Fruit fly (Drosophila melanogaster) whole organism, embryonic: ENCODE measurements around the gene Ublcp1.

Experiments used
- Abd-B ChIP-seq: fragments of 200-800 bp; sonication (Bioruptor generic); optimal IDR thresholded peaks from 2 replicates; lab custom pipeline; 2018; ENCODE audit warnings: missing biosample characterization, mild to moderate bottlenecking, missing genetic modification characterization, moderate library complexity
- Aef1 ChIP-seq: fragments of 200-800 bp; sonication (Bioruptor generic); IDR thresholded peaks from 3 replicates; pipeline ENCODE4 v1.3.6; 2022; ENCODE audit warnings: missing biosample characterization, missing genetic modification characterization
- BtbVII ChIP-seq: fragments of 200-800 bp; sonication (Bioruptor generic); optimal IDR thresholded peaks from 3 replicates; lab custom pipeline; 2017; ENCODE audit warnings: missing biosample characterization, mild to moderate bottlenecking, missing genetic modification characterization
- C15 ChIP-seq: fragments of 200-800 bp; sonication (Bioruptor generic); IDR thresholded peaks from 3 replicates; pipeline ENCODE4 v1.3.6; 2022; ENCODE audit warnings: missing biosample characterization, missing genetic modification characterization
- CG13123 ChIP-seq: fragments of 200-800 bp; sonication (Bioruptor generic); optimal IDR thresholded peaks from 2 replicates; lab custom pipeline; 2016; ENCODE audit warnings: missing biosample characterization, missing genetic modification characterization
- CG1529 ChIP-seq: fragments of 200-800 bp; sonication (Bioruptor generic); optimal IDR thresholded peaks from 3 replicates; lab custom pipeline; 2018; ENCODE audit warnings: missing biosample characterization, missing genetic modification characterization
- CG17359 ChIP-seq: fragments of 200-800 bp; sonication (Bioruptor generic); optimal IDR thresholded peaks from 3 replicates; lab custom pipeline; 2018; ENCODE audit warnings: missing biosample characterization, mild to moderate bottlenecking, missing genetic modification characterization, moderate library complexity
- CG17829 ChIP-seq: fragments of 200-800 bp; optimal IDR thresholded peaks from 2 replicates; lab custom pipeline; 2019; ENCODE audit warnings: missing biosample characterization, mild to moderate bottlenecking, missing genetic modification characterization, moderate library complexity
- CG18619 ChIP-seq: fragments of 200-800 bp; sonication (Bioruptor generic); optimal IDR thresholded peaks from 3 replicates; lab custom pipeline; 2017; ENCODE audit warnings: missing biosample characterization, mild to moderate bottlenecking, missing genetic modification characterization
- CG30403 ChIP-seq: fragments of 200-800 bp; sonication (Bioruptor generic); optimal IDR thresholded peaks from 3 replicates; lab custom pipeline; 2016; ENCODE audit warnings: missing biosample characterization, missing genetic modification characterization
- CG30431 ChIP-seq: fragments of 200-800 bp; sonication (Bioruptor generic); optimal IDR thresholded peaks from 2 replicates; lab custom pipeline; 2017; ENCODE audit warnings: missing biosample characterization, missing genetic modification characterization
- CG31441 ChIP-seq: fragments of 200-800 bp; sonication (Bioruptor generic); IDR thresholded peaks from 2 replicates; pipeline ENCODE4 v1.3.6; 2022; ENCODE audit warnings: missing biosample characterization, missing genetic modification characterization
- CG3726 ChIP-seq: fragments of 200-800 bp; sonication (Bioruptor generic); IDR thresholded peaks from 3 replicates; pipeline ENCODE4, ENCODE4 v1.3.6; 2022; ENCODE audit warnings: missing biosample characterization, missing genetic modification characterization
- CG4820 ChIP-seq: fragments of 200-800 bp; sonication (Bioruptor generic); optimal IDR thresholded peaks from 3 replicates; lab custom pipeline; 2016; ENCODE audit warnings: missing biosample characterization, missing genetic modification characterization
- CG4854 ChIP-seq: fragments of 200-800 bp; sonication (Bioruptor generic); optimal IDR thresholded peaks from 2 replicates; lab custom pipeline; 2016; ENCODE audit warnings: missing biosample characterization, missing genetic modification characterization, inconsistent platforms
- CG7987 ChIP-seq: fragments of 200-800 bp; sonication (Bioruptor generic); optimal IDR thresholded peaks from 2 replicates; lab custom pipeline; 2018; ENCODE audit warnings: missing biosample characterization, mild to moderate bottlenecking, missing genetic modification characterization, moderate library complexity
- CG8478 ChIP-seq: fragments of >200 bp; optimal IDR thresholded peaks from 2 replicates; lab custom pipeline; 2018
- CG9609 ChIP-seq: fragments of 200-800 bp; sonication (Bioruptor generic); optimal IDR thresholded peaks from 3 replicates; lab custom pipeline; 2016; ENCODE audit warnings: missing biosample characterization, missing genetic modification characterization
- CG9876 ChIP-seq: fragments of 200-800 bp; sonication (Bioruptor generic); optimal IDR thresholded peaks from 2 replicates; lab custom pipeline; 2016; ENCODE audit warnings: missing biosample characterization, missing genetic modification characterization
- CrebB ChIP-seq: fragments of 200-800 bp; sonication (Bioruptor generic); optimal IDR thresholded peaks from 3 replicates; lab custom pipeline; 2018; ENCODE audit warnings: missing biosample characterization, mild to moderate bottlenecking, missing genetic modification characterization
- Hr51 ChIP-seq, 2 experiments: fragments of 200-800 bp; sonication (Bioruptor generic); optimal IDR thresholded peaks; 2 replicates in 1 of 2; 3 replicates in 1 of 2; lab custom pipeline; 2016 to 2018; ENCODE audit warnings: missing biosample characterization in 2 of 2, missing genetic modification characterization in 2 of 2, mild to moderate bottlenecking in 1 of 2, moderate library complexity in 1 of 2
- Mad ChIP-seq: fragments of 200-800 bp; sonication (Bioruptor generic); optimal IDR thresholded peaks from 2 replicates; lab custom pipeline; 2016; ENCODE audit warnings: missing biosample characterization, missing genetic modification characterization
- Max ChIP-seq: fragments of 200-800 bp; sonication (Bioruptor generic); optimal IDR thresholded peaks from 2 replicates; lab custom pipeline; 2016; ENCODE audit warnings: missing biosample characterization, mild to moderate bottlenecking, missing genetic modification characterization
- Nf-YB ChIP-seq: fragments of 200-800 bp; sonication (Bioruptor generic); optimal IDR thresholded peaks from 3 replicates; lab custom pipeline; 2019; ENCODE audit warnings: missing biosample characterization, mild to moderate bottlenecking, missing genetic modification characterization, moderate library complexity
- Ravus ChIP-seq: fragments of 200-800 bp; sonication (Bioruptor generic); IDR thresholded peaks from 2 replicates; pipeline ENCODE4 v1.3.6; 2022; ENCODE audit warnings: missing biosample characterization, missing genetic modification characterization
- Side ChIP-seq: fragments of 200-800 bp; sonication (Bioruptor generic); optimal IDR thresholded peaks from 2 replicates; lab custom pipeline; 2016; ENCODE audit warnings: missing biosample characterization, missing genetic modification characterization
- Usf ChIP-seq: fragments of 200-800 bp; sonication (Bioruptor generic); optimal IDR thresholded peaks from 2 replicates; lab custom pipeline; 2017; ENCODE audit warnings: missing genotype, missing biosample characterization, missing genetic modification characterization
- amos ChIP-seq: fragments of 200-800 bp; sonication (Bioruptor generic); IDR thresholded peaks from 2 replicates; pipeline ENCODE4 v1.3.6; 2022; ENCODE audit warnings: missing biosample characterization, missing genetic modification characterization; ENCODE audit not compliant: partially characterized antibody
- aop ChIP-seq: fragments of 200-800 bp; sonication (Bioruptor generic); IDR thresholded peaks from 2 replicates; pipeline ENCODE4 v1.3.6; 2022; ENCODE audit warnings: missing biosample characterization, missing genetic modification characterization
- ara ChIP-seq: fragments of 200-800 bp; sonication (Bioruptor generic); IDR thresholded peaks from 2 replicates; pipeline ENCODE4 v1.3.6; 2022; ENCODE audit warnings: missing biosample characterization, missing genetic modification characterization
- az2 ChIP-seq: fragments of 200-800 bp; sonication (Bioruptor generic); optimal IDR thresholded peaks from 3 replicates; lab custom pipeline; 2016; ENCODE audit warnings: missing biosample characterization, missing genetic modification characterization
- chn ChIP-seq: fragments of 200-800 bp; sonication (Bioruptor generic); optimal IDR thresholded peaks from 2 replicates; lab custom pipeline; 2016; ENCODE audit warnings: missing biosample characterization, missing genetic modification characterization
- crol ChIP-seq: fragments of 200-800 bp; sonication (Bioruptor generic); IDR thresholded peaks from 2 replicates; pipeline ENCODE4 v1.3.6; 2022; ENCODE audit warnings: missing biosample characterization, missing genetic modification characterization
- crp ChIP-seq, 2 experiments: fragments of 200-800 bp; sonication (Bioruptor generic); optimal IDR thresholded peaks; 2 replicates in 1 of 2; 3 replicates in 1 of 2; lab custom pipeline; 2017; ENCODE audit warnings: missing biosample characterization in 2 of 2, missing genetic modification characterization in 2 of 2, mild to moderate bottlenecking in 1 of 2, moderate library complexity in 1 of 2
- eve ChIP-seq, 2 experiments: fragments of >200 bp; optimal IDR thresholded peaks; 2 replicates each; lab custom pipeline; 2017; ENCODE audit warnings: missing biosample characterization in 2 of 2, missing genetic modification characterization in 2 of 2
- fd96Cb ChIP-seq: fragments of 200-800 bp; sonication (Bioruptor generic); optimal IDR thresholded peaks from 2 replicates; lab custom pipeline; 2018; ENCODE audit warnings: missing biosample characterization, mild to moderate bottlenecking, missing genetic modification characterization, moderate library complexity
- jigr1 ChIP-seq: fragments of 200-800 bp; sonication (Bioruptor generic); IDR thresholded peaks from 3 replicates; pipeline ENCODE4 v1.3.6; 2022; ENCODE audit warnings: missing biosample characterization, missing genetic modification characterization
- jing ChIP-seq: fragments of 200-800 bp; sonication (Bioruptor generic); optimal IDR thresholded peaks from 2 replicates; lab custom pipeline; 2018; ENCODE audit warnings: missing biosample characterization, mild to moderate bottlenecking, missing genetic modification characterization
- kay ChIP-seq: fragments of 200-800 bp; sonication (Bioruptor generic); optimal IDR thresholded peaks from 2 replicates; lab custom pipeline; 2016; ENCODE audit warnings: missing biosample characterization, missing genetic modification characterization
- luna ChIP-seq: fragments of 200-800 bp; sonication (Bioruptor generic); optimal IDR thresholded peaks from 2 replicates; lab custom pipeline; 2016; ENCODE audit warnings: missing biosample characterization, missing genetic modification characterization
- nau ChIP-seq: fragments of 200-800 bp; sonication (Bioruptor generic); optimal IDR thresholded peaks from 3 replicates; lab custom pipeline; 2017; ENCODE audit warnings: missing biosample characterization, mild to moderate bottlenecking, missing genetic modification characterization, missing genetic modification reagents
- nom ChIP-seq: fragments of 200-800 bp; sonication (Bioruptor generic); optimal IDR thresholded peaks from 2 replicates; lab custom pipeline; 2017; ENCODE audit warnings: missing biosample characterization, missing genetic modification characterization, mild to moderate bottlenecking, moderate library complexity, missing genetic modification reagents
- onecut ChIP-seq: fragments of 200-800 bp; sonication (Bioruptor generic); IDR thresholded peaks from 2 replicates; pipeline ENCODE4 v1.3.6; 2022; ENCODE audit warnings: missing biosample characterization, missing genetic modification characterization
- phol ChIP-seq: fragments of 200-800 bp; sonication (Bioruptor generic); optimal IDR thresholded peaks from 3 replicates; lab custom pipeline; 2018; ENCODE audit warnings: missing biosample characterization, mild to moderate bottlenecking, missing genetic modification characterization, moderate library complexity
- rib ChIP-seq: fragments of 200-800 bp; sonication (Bioruptor generic); IDR thresholded peaks from 2 replicates; pipeline ENCODE4 v1.3.6; 2022; ENCODE audit warnings: missing biosample characterization, missing genetic modification characterization
- sc ChIP-seq, 3 experiments: fragments of >200 bp in 2 of 3; fragments of 200-800 bp in 1 of 3; sonication (Bioruptor generic) in 1 of 3; optimal IDR thresholded peaks; 2 replicates in 2 of 3; 3 replicates in 1 of 3; lab custom pipeline; 2017; ENCODE audit warnings: mild to moderate bottlenecking in 1 of 3, missing biosample characterization in 1 of 3, missing genetic modification characterization in 1 of 3, missing genetic modification reagents in 1 of 3
- sob ChIP-seq: fragments of 200-800 bp; sonication (Bioruptor generic); IDR thresholded peaks from 2 replicates; pipeline ENCODE4 v1.3.6; 2022; ENCODE audit warnings: missing biosample characterization, missing genetic modification characterization
- sug ChIP-seq: fragments of 200-800 bp; optimal IDR thresholded peaks from 2 replicates; lab custom pipeline; 2019; ENCODE audit warnings: missing biosample characterization, mild to moderate bottlenecking, missing genetic modification characterization, moderate library complexity
- tna ChIP-seq: fragments of 200-800 bp; sonication (Bioruptor generic); IDR thresholded peaks from 2 replicates; pipeline ENCODE4 v1.3.6; 2022; ENCODE audit warnings: missing biosample characterization, missing genetic modification characterization; ENCODE audit not compliant: partially characterized antibody
- trem ChIP-seq: fragments of 200-800 bp; optimal IDR thresholded peaks from 3 replicates; lab custom pipeline; 2019; ENCODE audit warnings: missing biosample characterization, mild to moderate bottlenecking, missing genetic modification characterization, moderate library complexity
- tup ChIP-seq: fragments of 200-800 bp; sonication (Bioruptor generic); optimal IDR thresholded peaks from 2 replicates; lab custom pipeline; 2016; ENCODE audit warnings: missing biosample characterization, mild to moderate bottlenecking, missing genetic modification characterization, moderate library complexity

Ublcp1 gene

DNA sequence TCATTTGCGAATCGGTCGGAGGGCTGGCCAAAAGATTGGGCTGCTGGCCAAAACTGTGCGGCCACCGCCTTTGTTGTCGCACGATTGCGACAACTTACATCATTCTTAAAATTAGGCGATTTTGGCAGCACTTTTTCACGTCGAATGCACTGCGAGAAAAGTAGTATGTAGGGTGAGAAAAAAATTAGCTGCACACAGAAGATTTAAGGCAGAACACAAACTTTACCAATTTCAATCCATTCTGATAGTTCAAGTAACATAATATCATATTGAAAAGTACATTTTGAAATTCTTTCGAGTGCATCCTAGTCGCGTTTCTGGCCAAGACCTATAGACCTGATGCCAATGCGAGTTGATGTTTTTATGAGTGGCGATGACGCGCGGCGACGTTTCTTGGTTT, 32.8 kb upstream of the Ublcp1 start (continued):
- TF ChIP-seq rib (GFP tag; lab: Robert Waterston, UW) (peak; percentile 50), phol (tag; lab: Kevin White, UChicago) (peak; percentile 32), aop (no peak), CG30403 (GFP tag; lab: Kevin White, UChicago) (peak; percentile 60), sug (tag; lab: Kevin White, UChicago) (no peak), onecut (GFP tag; lab: Robert Waterston, UW) (no peak), ara (GFP tag; lab: Robert Waterston, UW) (peak; percentile 18; the same call in 1 of the 2 replicates), crol (GFP tag; lab: Robert Waterston, UW) (no peak), Hr51 (GFP tag; optimal IDR thresholded peaks at IDR 0.05; lab: Kevin White, UChicago) (peak in 1 of 2 experiments; percentile 37), fd96Cb (tag; lab: Kevin White, UChicago) (peak; percentile 11), Ravus (GFP tag; lab: Robert Waterston, UW) (peak; percentile 38), nom (no peak), BtbVII (GFP tag; lab: Kevin White, UChicago) (no peak), CG4820 (GFP tag; lab: Kevin White, UChicago) (peak; percentile 18), sob (GFP tag; lab: Robert Waterston, UW) (peak; percentile 76; the same call in 1 of the 2 replicates), CG30431 (peak; percentile 20), Mad (peak; percentile 3), jigr1 (no peak), jing (GFP tag; lab: Kevin White, UChicago) (no peak), Max (GFP tag; lab: Kevin White, UChicago) (no peak), Aef1 (GFP tag; lab: Robert Waterston, UW) (peak; percentile 65), CG7987 (GFP tag; lab: Kevin White, UChicago) (no peak), eve (GFP tag; optimal IDR thresholded peaks at IDR 0.05; lab: Kevin White, UChicago) (no peak), CG13123 (GFP tag; lab: Kevin White, UChicago) (no peak), CG8478 (lab: Kevin White, UChicago) (no peak), chn (peak; percentile 26), CG31441 (0 out of 2 replicates have a peak, but pooled peaks have one; percentile 34), sc (optimal IDR thresholded peaks at IDR 0.05; lab: Kevin White, UChicago) (no peak), sc (GFP tag; optimal IDR thresholded peaks at IDR 0.05; lab: Kevin White, UChicago) (no peak), nau (no peak), CG17359 (tag; lab: Kevin White, UChicago) (no peak), CG17829 (no peak), amos (GFP tag; lab: Robert Waterston, UW) (no peak), CrebB (tag; lab: Kevin White, UChicago) (no peak), Side (peak; percentile 14), CG9876 (GFP tag; lab: Kevin White, UChicago) (no peak), CG3726 (no peak), CG1529 (GFP tag; lab: Kevin White, UChicago) (no peak), Abd-B (GFP tag; lab: Kevin White, UChicago) (peak; percentile 19), az2 (GFP tag; lab: Kevin White, UChicago) (peak; percentile 51), C15 (peak; percentile 63; the same call in 1 of the 3 replicates), tna (GFP tag; lab: Robert Waterston, UW) (no peak), tup (peak; percentile 20), crp (GFP tag; optimal IDR thresholded peaks at IDR 0.05; lab: Kevin White, UChicago) (no peak), luna (GFP tag; lab: Kevin White, UChicago) (peak; percentile 54), CG4854 (no peak), trem (tag; lab: Kevin White, UChicago) (no peak), CG18619 (GFP tag; lab: Kevin White, UChicago) (peak; percentile 37), Nf-YB (GFP tag; lab: Kevin White, UChicago) (no peak), Usf (GFP tag; lab: Kevin White, UChicago) (no peak), CG9609 (GFP tag; lab: Kevin White, UChicago) (peak; percentile 65), kay (GFP tag; lab: Kevin White, UChicago) (no peak)
